Worm (Caenorhabditis elegans) whole organism, L1 larva: Measurements from ENCODE around the gene npr-31.
A peak's percentile ranks its signal among the peaks of the same experiment; 100 is the strongest.

Experiments used
- C16A3.4 ChIP-seq: fragments of 150-350 bp; optimal IDR thresholded peaks from 2 replicates; lab custom pipeline; 2014; ENCODE audit warnings: missing biosample characterization, missing genetic modification characterization
- Y116A8C.19 ChIP-seq: sonication (generic microtip); optimal IDR thresholded peaks from 2 replicates; lab custom pipeline; 2016; ENCODE audit warnings: missing compliant biosample characterization, missing genetic modification characterization, borderline replicate concordance
- blmp-1 ChIP-seq: fragments of 150-350 bp; optimal IDR thresholded peaks from 2 replicates; lab custom pipeline; 2014; ENCODE audit warnings: missing biosample characterization, missing genetic modification characterization
- ceh-63 ChIP-seq: fragments of 200-800 bp; sonication (Bioruptor generic); optimal IDR thresholded peaks from 2 replicates; lab custom pipeline; 2018; ENCODE audit warnings: mild to moderate bottlenecking, missing genetic modification characterization, missing compliant biosample characterization
- ceh-8 ChIP-seq: fragments of 200-800 bp; sonication (Bioruptor generic); optimal IDR thresholded peaks from 2 replicates; lab custom pipeline; 2018; ENCODE audit warnings: mild to moderate bottlenecking, missing genetic modification characterization, moderate library complexity, missing compliant biosample characterization
- ceh-82 ChIP-seq, 3 experiments: fragments of 150-350 bp in 1 of 3; sonication (generic microtip) in 2 of 3; optimal IDR thresholded peaks; 2 replicates each; lab custom pipeline; 2014 to 2017; ENCODE audit warnings: missing biosample characterization in 3 of 3, missing genetic modification characterization in 3 of 3
- ceh-88 ChIP-seq: fragments of 200-800 bp; sonication (Bioruptor generic); IDR thresholded peaks from 2 replicates; pipeline ENCODE4 v1.3.6; 2022; ENCODE audit warnings: missing genetic modification characterization, missing compliant biosample characterization
- ces-1 ChIP-seq: fragments of 150-350 bp; optimal IDR thresholded peaks from 2 replicates; lab custom pipeline; 2014; ENCODE audit warnings: missing biosample characterization, missing genetic modification reagents, missing genetic modification characterization
- dsc-1 ChIP-seq: sonication (generic microtip); optimal IDR thresholded peaks from 2 replicates; lab custom pipeline; 2016; ENCODE audit warnings: mild to moderate bottlenecking, missing genetic modification characterization, missing compliant biosample characterization
- egl-27 ChIP-seq, 2 experiments: fragments of 150-350 bp in 1 of 2; sonication (generic microtip); optimal IDR thresholded peaks; 3 replicates each; lab custom pipeline; 2017 to 2018; ENCODE audit warnings: missing biosample characterization in 2 of 2, missing genetic modification characterization in 2 of 2, missing genetic modification reagents in 2 of 2
- elt-3 ChIP-seq, 6 experiments: fragments of 150-350 bp in 1 of 6; sonication (generic microtip); optimal IDR thresholded peaks; 2 replicates each; lab custom pipeline; 2017 to 2018; ENCODE audit warnings: missing biosample characterization in 6 of 6, missing genetic modification characterization in 6 of 6, inconsistent platforms in 1 of 6
- ets-5 ChIP-seq: fragments of 200-800 bp; sonication (Bioruptor generic); IDR thresholded peaks from 2 replicates; pipeline ENCODE4 v1.3.6; 2022; ENCODE audit warnings: missing genetic modification characterization, missing compliant biosample characterization
- fkh-10 ChIP-seq: sonication (generic microtip); optimal IDR thresholded peaks from 2 replicates; lab custom pipeline; 2017; ENCODE audit warnings: missing biosample characterization, missing genetic modification reagents, missing genetic modification characterization
- fkh-4 ChIP-seq: sonication (generic microtip); optimal IDR thresholded peaks from 2 replicates; lab custom pipeline; 2016; ENCODE audit warnings: missing compliant biosample characterization, missing genetic modification characterization, borderline replicate concordance
- hlh-17 ChIP-seq: fragments of 200-800 bp; sonication (Bioruptor generic); optimal IDR thresholded peaks from 2 replicates; lab custom pipeline; 2018; ENCODE audit warnings: missing genetic modification characterization, mild to moderate bottlenecking, missing compliant biosample characterization, moderate library complexity, borderline replicate concordance
- jun-1 ChIP-seq: fragments of 150-350 bp; optimal IDR thresholded peaks from 2 replicates; lab custom pipeline; 2014; ENCODE audit warnings: missing biosample characterization, missing genetic modification reagents, missing genetic modification characterization
- lin-13 ChIP-seq: fragments of 150-350 bp; optimal IDR thresholded peaks from 2 replicates; lab custom pipeline; 2014; ENCODE audit warnings: missing biosample characterization, missing genetic modification reagents, missing genetic modification characterization
- lin-14 ChIP-seq: fragments of 200-800 bp; sonication (Bioruptor generic); optimal IDR thresholded peaks from 2 replicates; lab custom pipeline; 2018; ENCODE audit warnings: mild to moderate bottlenecking, missing genetic modification characterization, moderate library complexity, missing compliant biosample characterization
- lin-15B ChIP-seq: fragments of 150-350 bp; sonication (generic microtip); optimal IDR thresholded peaks from 3 replicates; lab custom pipeline; 2014; ENCODE audit warnings: missing biosample characterization, missing genetic modification characterization
- lin-35 ChIP-seq, 2 experiments: fragments of 150-350 bp; optimal IDR thresholded peaks; 2 replicates each; lab custom pipeline; 2014; ENCODE audit warnings: missing biosample characterization in 2 of 2, missing genetic modification characterization in 2 of 2, missing genetic modification reagents in 2 of 2
- lin-39 ChIP-seq: fragments of 150-350 bp; optimal IDR thresholded peaks from 2 replicates; lab custom pipeline; 2014; ENCODE audit warnings: missing biosample characterization, missing genetic modification reagents, missing genetic modification characterization
- lir-3 ChIP-seq: sonication (generic microtip); optimal IDR thresholded peaks from 2 replicates; lab custom pipeline; 2016; ENCODE audit warnings: mild to moderate bottlenecking, missing genetic modification characterization, moderate library complexity, missing compliant biosample characterization; ENCODE audit not compliant: poor library complexity
- lsy-2 ChIP-seq, 2 experiments: fragments of 150-350 bp; optimal IDR thresholded peaks; 2 replicates each; lab custom pipeline; 2014; ENCODE audit warnings: missing biosample characterization in 2 of 2, missing genetic modification characterization in 2 of 2
- mab-9 ChIP-seq: fragments of 200-800 bp; sonication (Bioruptor generic); IDR thresholded peaks from 2 replicates; pipeline ENCODE4 v1.3.6; 2022; ENCODE audit warnings: missing genetic modification reagents, missing genetic modification characterization, missing compliant biosample characterization
- mdl-1 ChIP-seq, 2 experiments: fragments of 150-350 bp; optimal IDR thresholded peaks; 2 replicates each; lab custom pipeline; 2014 to 2017; ENCODE audit warnings: missing biosample characterization in 2 of 2, missing genetic modification characterization in 2 of 2, inconsistent platforms in 1 of 2
- mef-2 ChIP-seq: fragments of 150-350 bp; optimal IDR thresholded peaks from 2 replicates; lab custom pipeline; 2014; ENCODE audit warnings: missing biosample characterization, missing genetic modification characterization
- nhr-11 ChIP-seq: fragments of 150-350 bp; optimal IDR thresholded peaks from 2 replicates; lab custom pipeline; 2014; ENCODE audit warnings: missing biosample characterization, missing genetic modification characterization
- nhr-19 ChIP-seq: fragments of 200-800 bp; sonication (Bioruptor generic); conservative IDR thresholded peaks from 2 replicates; pipeline ENCODE4 v1.3.6; 2022; ENCODE audit warnings: missing genetic modification characterization, missing compliant biosample characterization
- nhr-237 ChIP-seq: fragments of 150-350 bp; optimal IDR thresholded peaks from 2 replicates; lab custom pipeline; 2014; ENCODE audit warnings: missing biosample characterization, missing genetic modification characterization
- nhr-47 ChIP-seq: sonication (generic microtip); optimal IDR thresholded peaks from 2 replicates; lab custom pipeline; 2016; ENCODE audit warnings: mild to moderate bottlenecking, missing genetic modification characterization, moderate library complexity, missing compliant biosample characterization
- nhr-71 ChIP-seq: sonication (generic microtip); optimal IDR thresholded peaks from 2 replicates; lab custom pipeline; 2016; ENCODE audit warnings: mild to moderate bottlenecking, missing genetic modification characterization, moderate library complexity, missing compliant biosample characterization
- nhr-76 ChIP-seq: sonication (generic microtip); optimal IDR thresholded peaks from 2 replicates; lab custom pipeline; 2017; ENCODE audit warnings: missing biosample characterization, missing genetic modification characterization
- nhr-84 ChIP-seq: sonication (generic microtip); optimal IDR thresholded peaks from 2 replicates; lab custom pipeline; 2017; ENCODE audit warnings: missing biosample characterization, missing genetic modification characterization
- nhr-85 ChIP-seq: sonication (generic microtip); peaks from one replicate; lab custom pipeline; 2016; ENCODE audit warnings: missing genetic modification characterization, inconsistent platforms, missing compliant biosample characterization
- nhr-90 ChIP-seq: sonication (generic microtip); optimal IDR thresholded peaks from 2 replicates; lab custom pipeline; 2016; ENCODE audit warnings: mild to moderate bottlenecking, missing genetic modification characterization, missing compliant biosample characterization; ENCODE audit not compliant: poor library complexity
- skn-1 ChIP-seq: fragments of 150-350 bp; optimal IDR thresholded peaks from 2 replicates; lab custom pipeline; 2014; ENCODE audit warnings: missing biosample characterization, missing genetic modification characterization
- snpc-4 ChIP-seq: fragments of 150-350 bp; optimal IDR thresholded peaks from 2 replicates; lab custom pipeline; 2014; ENCODE audit warnings: missing biosample characterization, missing genetic modification characterization
- sox-4 ChIP-seq: sonication (generic microtip); optimal IDR thresholded peaks from 2 replicates; lab custom pipeline; 2016; ENCODE audit warnings: missing genetic modification characterization, missing compliant biosample characterization
- sup-37 ChIP-seq: fragments of 200-800 bp; sonication (Bioruptor generic); optimal IDR thresholded peaks from 2 replicates; lab custom pipeline; 2018; ENCODE audit warnings: mild to moderate bottlenecking, missing genetic modification characterization, missing compliant biosample characterization
- swsn-7 ChIP-seq: sonication (generic microtip); optimal IDR thresholded peaks from 2 replicates; lab custom pipeline; 2016; ENCODE audit warnings: missing genetic modification characterization, missing compliant biosample characterization
- tlp-1 ChIP-seq: fragments of 150-350 bp; optimal IDR thresholded peaks from 2 replicates; lab custom pipeline; 2014; ENCODE audit warnings: missing biosample characterization, missing genetic modification characterization
- unc-130 ChIP-seq: fragments of 150-350 bp; optimal IDR thresholded peaks from 2 replicates; lab custom pipeline; 2017; ENCODE audit warnings: missing biosample characterization, missing genetic modification characterization, inconsistent platforms
- unc-62 ChIP-seq: fragments of 150-350 bp; optimal IDR thresholded peaks from 2 replicates; lab custom pipeline; 2014; ENCODE audit warnings: missing biosample characterization, missing genetic modification reagents, missing genetic modification characterization
- unc-86 ChIP-seq: sonication (generic microtip); optimal IDR thresholded peaks from 2 replicates; lab custom pipeline; 2016; ENCODE audit warnings: missing genetic modification characterization, missing compliant biosample characterization
- unc-98 ChIP-seq: fragments of 200-800 bp; sonication (Bioruptor generic); IDR thresholded peaks from 2 replicates; pipeline ENCODE4 v1.3.6; 2022; ENCODE audit warnings: missing genetic modification characterization, missing compliant biosample characterization
- vab-15 ChIP-seq: sonication (generic microtip); optimal IDR thresholded peaks from 2 replicates; lab custom pipeline; 2017; ENCODE audit warnings: missing genotype, mild to moderate bottlenecking, missing genetic modification characterization, missing compliant biosample characterization
- xbp-1 ChIP-seq: sonication (generic microtip); optimal IDR thresholded peaks from 2 replicates; lab custom pipeline; 2016; ENCODE audit warnings: missing genetic modification characterization, missing compliant biosample characterization
- zag-1 ChIP-seq: fragments of 150-350 bp; optimal IDR thresholded peaks from 2 replicates; lab custom pipeline; 2014; ENCODE audit warnings: missing biosample characterization, missing genetic modification characterization
- zip-4 ChIP-seq: fragments of 200-800 bp; sonication (Bioruptor generic); optimal IDR thresholded peaks from 2 replicates; lab custom pipeline; 2018; ENCODE audit warnings: mild to moderate bottlenecking, missing genetic modification characterization, moderate library complexity, missing compliant biosample characterization
- ztf-4 ChIP-seq: fragments of 150-350 bp; optimal IDR thresholded peaks from 2 replicates; lab custom pipeline; 2014; ENCODE audit warnings: missing biosample characterization, missing genetic modification characterization

npr-31 gene

DNA sequence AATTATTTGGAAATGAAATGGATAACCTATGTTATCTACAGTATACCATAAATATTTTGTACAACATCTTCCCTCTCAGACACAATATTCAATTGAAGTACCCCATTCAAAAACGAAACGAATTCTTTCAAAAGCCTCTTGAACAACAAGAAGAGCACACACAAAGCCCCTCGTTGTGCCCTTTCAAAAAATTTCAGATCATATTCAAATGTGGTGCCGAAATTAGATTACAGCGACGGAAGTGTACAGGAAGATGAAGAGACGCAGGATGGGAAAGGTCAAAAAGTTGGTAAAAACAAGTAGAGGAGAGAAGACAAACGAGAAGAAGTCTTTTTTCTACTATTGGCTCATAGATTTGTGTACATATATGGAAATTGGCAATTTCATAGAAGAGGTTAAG is 31.7 kb downstream of the npr-31 start:
- no peak for TF ChIP-seq lin-15B (tag; lab: Kevin White, UChicago)
- no peak for TF ChIP-seq nhr-85
- TF ChIP-seq ceh-82 (tag; optimal IDR thresholded peaks at IDR 0.05; lab: Kevin White, UChicago) = no peak
- TF ChIP-seq tlp-1 (tag; lab: Kevin White, UChicago) = no peak
- no peak for TF ChIP-seq blmp-1 (tag; lab: Kevin White, UChicago)
- TF ChIP-seq ceh-88 (GFP tag; lab: Robert Waterston, UW) = no peak
- TF ChIP-seq ceh-8 (GFP tag; lab: Kevin White, UChicago) = peak; percentile 58
- TF ChIP-seq nhr-47 (tag; lab: Kevin White, UChicago) = peak; percentile 11
- TF ChIP-seq nhr-19 = no peak
- no peak for TF ChIP-seq mdl-1 (tag; optimal IDR thresholded peaks at IDR 0.05; lab: Kevin White, UChicago)
- no peak for TF ChIP-seq nhr-90 (tag; lab: Kevin White, UChicago)
- TF ChIP-seq nhr-76 (tag; lab: Kevin White, UChicago) = no peak
- no peak for TF ChIP-seq fkh-4
- no peak for TF ChIP-seq unc-130 (tag; lab: Kevin White, UChicago)
- TF ChIP-seq Y116A8C.19 = no peak
- TF ChIP-seq fkh-10 = peak; percentile 59
- no peak for TF ChIP-seq lin-35 (GFP tag; optimal IDR thresholded peaks at IDR 0.05; lab: Kevin White, UChicago)
- TF ChIP-seq, all 84 proteins: peak for 3

DNA sequence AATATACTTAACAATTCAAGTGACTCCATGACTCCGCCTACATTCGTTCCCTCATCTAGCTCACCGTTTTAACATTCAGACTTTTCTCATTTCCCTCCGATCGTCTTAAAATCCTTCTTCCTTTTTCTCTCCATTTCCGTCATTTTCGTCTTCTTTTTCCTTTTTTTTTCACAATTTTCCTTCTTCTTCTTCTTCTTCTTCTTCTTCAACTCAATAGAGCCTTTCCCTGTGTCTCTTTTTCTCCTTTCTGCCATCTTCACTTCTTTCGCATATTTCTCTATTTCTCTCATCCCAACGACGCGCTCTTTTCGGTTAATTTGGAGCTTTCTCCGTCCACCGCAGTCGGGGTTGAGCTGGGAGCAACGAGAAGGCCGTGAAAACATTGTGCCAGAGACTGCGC is 38.2 kb downstream of the npr-31 start:
- TF ChIP-seq vab-15 (tag; lab: Kevin White, UChicago) (no peak), mab-9 (GFP tag; lab: Robert Waterston, UW) (no peak), nhr-90 (tag; lab: Kevin White, UChicago) (no peak), xbp-1 (tag; lab: Kevin White, UChicago) (peak; percentile 10), lin-13 (no peak), zip-4 (GFP tag; lab: Kevin White, UChicago) (no peak), egl-27 (tag; optimal IDR thresholded peaks at IDR 0.05; lab: Kevin White, UChicago) (no peak), lir-3 (tag; lab: Kevin White, UChicago) (peak; percentile 53), dsc-1 (peak; percentile 3), zag-1 (no peak), unc-86 (no peak), elt-3 (tag; optimal IDR thresholded peaks at IDR 0.05; lab: Kevin White, UChicago) (no peak), nhr-84 (tag; lab: Kevin White, UChicago) (no peak), ceh-8 (GFP tag; lab: Kevin White, UChicago) (no peak), ceh-88 (GFP tag; lab: Robert Waterston, UW) (no peak), ces-1 (GFP tag; lab: Kevin White, UChicago) (no peak), nhr-76 (tag; lab: Kevin White, UChicago) (no peak), lsy-2 (tag; optimal IDR thresholded peaks at IDR 0.05; lab: Kevin White, UChicago) (peak; percentile 25 to 50), nhr-47 (tag; lab: Kevin White, UChicago) (peak; percentile 41), nhr-11 (tag; lab: Kevin White, UChicago) (no peak), ztf-4 (tag; lab: Kevin White, UChicago) (no peak), mef-2 (no peak), hlh-17 (GFP tag; lab: Kevin White, UChicago) (no peak), jun-1 (tag; lab: Kevin White, UChicago) (no peak), fkh-10 (peak; percentile 71), lin-39 (tag; lab: Kevin White, UChicago) (no peak), snpc-4 (tag; lab: Kevin White, UChicago) (no peak), C16A3.4 (tag; lab: Kevin White, UChicago) (no peak), ceh-63 (GFP tag; lab: Kevin White, UChicago) (no peak), sup-37 (GFP tag; lab: Kevin White, UChicago) (no peak), nhr-71 (tag; lab: Kevin White, UChicago) (peak; percentile 41), skn-1 (tag; lab: Kevin White, UChicago) (no peak), unc-98 (GFP tag; lab: Robert Waterston, UW) (no peak), swsn-7 (peak; percentile 14), blmp-1 (tag; lab: Kevin White, UChicago) (no peak), sox-4 (tag; lab: Kevin White, UChicago) (no peak), lin-15B (tag; lab: Kevin White, UChicago) (no peak), ets-5 (no peak), nhr-237 (tag; lab: Kevin White, UChicago) (no peak), lin-14 (GFP tag; lab: Kevin White, UChicago) (peak; percentile 83), lin-35 (GFP tag; optimal IDR thresholded peaks at IDR 0.05; lab: Kevin White, UChicago) (peak in 1 of 2 experiments; percentile 9), unc-62 (GFP tag; lab: Kevin White, UChicago) (no peak)
